Worm (Caenorhabditis elegans) whole organism, L1 larva: ENCODE measurements around the gene vav-1.

Experiments used
- aha-1 ChIP-seq: fragments of 150-350 bp; optimal IDR thresholded peaks from 2 replicates; lab custom pipeline; 2014; ENCODE audit warnings: missing biosample characterization, missing genetic modification characterization
- ama-1 ChIP-seq: fragments of 150-350 bp; optimal IDR thresholded peaks from 2 replicates; lab custom pipeline; 2014
- ces-1 ChIP-seq: fragments of 150-350 bp; optimal IDR thresholded peaks from 2 replicates; lab custom pipeline; 2014; ENCODE audit warnings: missing biosample characterization, missing genetic modification reagents, missing genetic modification characterization
- dsc-1 ChIP-seq: sonication (generic microtip); optimal IDR thresholded peaks from 2 replicates; lab custom pipeline; 2016; ENCODE audit warnings: mild to moderate bottlenecking, missing genetic modification characterization, missing compliant biosample characterization
- egl-13 ChIP-seq: sonication (generic microtip); optimal IDR thresholded peaks from 2 replicates; lab custom pipeline; 2016; ENCODE audit warnings: missing genotype, missing genetic modification reagents, missing genetic modification characterization, missing compliant biosample characterization
- egl-27 ChIP-seq, 2 experiments: fragments of 150-350 bp in 1 of 2; sonication (generic microtip); optimal IDR thresholded peaks; 3 replicates each; lab custom pipeline; 2017 to 2018; ENCODE audit warnings: missing biosample characterization in 2 of 2, missing genetic modification characterization in 2 of 2, missing genetic modification reagents in 2 of 2
- fkh-4 ChIP-seq: sonication (generic microtip); optimal IDR thresholded peaks from 2 replicates; lab custom pipeline; 2016; ENCODE audit warnings: missing compliant biosample characterization, missing genetic modification characterization, borderline replicate concordance
- fos-1 ChIP-seq: fragments of 150-350 bp; optimal IDR thresholded peaks from 2 replicates; lab custom pipeline; 2014; ENCODE audit warnings: missing biosample characterization, missing genetic modification characterization
- irx-1 ChIP-seq: sonication (generic microtip); optimal IDR thresholded peaks from 2 replicates; lab custom pipeline; 2016; ENCODE audit warnings: missing genetic modification characterization, missing compliant biosample characterization
- lin-14 ChIP-seq: fragments of 200-800 bp; sonication (Bioruptor generic); optimal IDR thresholded peaks from 2 replicates; lab custom pipeline; 2018; ENCODE audit warnings: mild to moderate bottlenecking, missing genetic modification characterization, moderate library complexity, missing compliant biosample characterization
- lin-35 ChIP-seq, 2 experiments: fragments of 150-350 bp; optimal IDR thresholded peaks; 2 replicates each; lab custom pipeline; 2014; ENCODE audit warnings: missing biosample characterization in 2 of 2, missing genetic modification characterization in 2 of 2, missing genetic modification reagents in 2 of 2
- lsy-2 ChIP-seq, 2 experiments: fragments of 150-350 bp; optimal IDR thresholded peaks; 2 replicates each; lab custom pipeline; 2014; ENCODE audit warnings: missing biosample characterization in 2 of 2, missing genetic modification characterization in 2 of 2
- nhr-76 ChIP-seq: sonication (generic microtip); optimal IDR thresholded peaks from 2 replicates; lab custom pipeline; 2017; ENCODE audit warnings: missing biosample characterization, missing genetic modification characterization
- nhr-77 ChIP-seq: fragments of 150-350 bp; optimal IDR thresholded peaks from 2 replicates; lab custom pipeline; 2014; ENCODE audit warnings: missing biosample characterization, missing genetic modification characterization
- nhr-84 ChIP-seq: sonication (generic microtip); optimal IDR thresholded peaks from 2 replicates; lab custom pipeline; 2017; ENCODE audit warnings: missing biosample characterization, missing genetic modification characterization
- nhr-85 ChIP-seq: sonication (generic microtip); peaks from one replicate; lab custom pipeline; 2016; ENCODE audit warnings: missing genetic modification characterization, inconsistent platforms, missing compliant biosample characterization
- nhr-90 ChIP-seq: sonication (generic microtip); optimal IDR thresholded peaks from 2 replicates; lab custom pipeline; 2016; ENCODE audit warnings: mild to moderate bottlenecking, missing genetic modification characterization, missing compliant biosample characterization; ENCODE audit not compliant: poor library complexity
- pag-3 ChIP-seq: sonication (generic microtip); optimal IDR thresholded peaks from 2 replicates; lab custom pipeline; 2017; ENCODE audit warnings: missing genetic modification characterization, mild to moderate bottlenecking, missing compliant biosample characterization, antibody characterized with exemption, borderline replicate concordance; ENCODE audit not compliant: insufficient read depth
- pqm-1 ChIP-seq: sonication (generic microtip); optimal IDR thresholded peaks from 3 replicates; lab custom pipeline; 2017; ENCODE audit warnings: missing biosample characterization, missing genetic modification characterization
- skn-1 ChIP-seq: fragments of 150-350 bp; optimal IDR thresholded peaks from 2 replicates; lab custom pipeline; 2014; ENCODE audit warnings: missing biosample characterization, missing genetic modification characterization
- snpc-4 ChIP-seq: fragments of 150-350 bp; optimal IDR thresholded peaks from 2 replicates; lab custom pipeline; 2014; ENCODE audit warnings: missing biosample characterization, missing genetic modification characterization
- sox-4 ChIP-seq: sonication (generic microtip); optimal IDR thresholded peaks from 2 replicates; lab custom pipeline; 2016; ENCODE audit warnings: missing genetic modification characterization, missing compliant biosample characterization
- unc-130 ChIP-seq: fragments of 150-350 bp; optimal IDR thresholded peaks from 2 replicates; lab custom pipeline; 2017; ENCODE audit warnings: missing biosample characterization, missing genetic modification characterization, inconsistent platforms
- unc-86 ChIP-seq: sonication (generic microtip); optimal IDR thresholded peaks from 2 replicates; lab custom pipeline; 2016; ENCODE audit warnings: missing genetic modification characterization, missing compliant biosample characterization
- unc-98 ChIP-seq: fragments of 200-800 bp; sonication (Bioruptor generic); IDR thresholded peaks from 2 replicates; pipeline ENCODE4 v1.3.6; 2022; ENCODE audit warnings: missing genetic modification characterization, missing compliant biosample characterization
- vab-15 ChIP-seq: sonication (generic microtip); optimal IDR thresholded peaks from 2 replicates; lab custom pipeline; 2017; ENCODE audit warnings: missing genotype, mild to moderate bottlenecking, missing genetic modification characterization, missing compliant biosample characterization

The vav-1 gene

ce11 chrX:9168239-9168638, 63.7 kb downstream of the vav-1 start, which contains the start of gene B0563.9:
Gene B0563.9 (plus strand): TSS chrX:9168539.
- TF ChIP-seq ces-1 = no peak
- no peak for TF ChIP-seq lin-35 (GFP tag; optimal IDR thresholded peaks at IDR 0.05; lab: Kevin White, UChicago)
- no peak for TF ChIP-seq irx-1 (tag; lab: Kevin White, UChicago)
- TF ChIP-seq egl-27 (tag; optimal IDR thresholded peaks at IDR 0.05; lab: Kevin White, UChicago) = no peak
- no peak for TF ChIP-seq lin-14
- no peak for TF ChIP-seq unc-86 (tag; lab: Kevin White, UChicago)
- no peak for TF ChIP-seq unc-130
- no peak for TF ChIP-seq aha-1 (tag; lab: Kevin White, UChicago)
- no peak for TF ChIP-seq pag-3
- no peak for TF ChIP-seq nhr-90 (tag; lab: Kevin White, UChicago)
- no peak for TF ChIP-seq lsy-2 (tag; optimal IDR thresholded peaks at IDR 0.05; lab: Kevin White, UChicago)
- TF ChIP-seq skn-1 (tag; lab: Kevin White, UChicago) = no peak
- TF ChIP-seq nhr-76 = no peak
- TF ChIP-seq fos-1 = no peak
- TF ChIP-seq egl-13 (tag; lab: Kevin White, UChicago) = no peak
- no peak for TF ChIP-seq snpc-4 (tag; lab: Kevin White, UChicago)
- TF ChIP-seq nhr-85 (tag; lab: Kevin White, UChicago) = no peak
- TF ChIP-seq nhr-84 (tag; lab: Kevin White, UChicago) = no peak
- no peak for TF ChIP-seq vab-15 (tag; lab: Kevin White, UChicago)

- TF ChIP-seq pqm-1 (tag; lab: Kevin White, UChicago) = no peak
- TF ChIP-seq skn-1 (tag; lab: Kevin White, UChicago) = no peak
- TF ChIP-seq sox-4 (tag; lab: Kevin White, UChicago) = no peak
- no peak for TF ChIP-seq unc-98
- no peak for TF ChIP-seq unc-130
- TF ChIP-seq dsc-1 (tag; lab: Kevin White, UChicago) = peak; percentile 96
- TF ChIP-seq fkh-4 (tag; lab: Kevin White, UChicago) = peak; percentile 96
- no peak for TF ChIP-seq nhr-77 (tag; lab: Kevin White, UChicago)
- no peak for TF ChIP-seq ama-1 (lab: Kevin White, UChicago)
These were observed 65.0 kb downstream of the vav-1 start, which contains the start of gene B0563.10 for ce11 chrX:9166921-9167320. Gene B0563.10 (minus strand): TSS chrX:9167245.
